Worm (Caenorhabditis elegans) whole organism, late embryonic: Measurements from ENCODE around the gene dot-1.4.

ENCODE experiments used
- hlh-13 ChIP-seq: fragments of 200-800 bp; sonication (Bioruptor generic); optimal IDR thresholded peaks from 2 replicates; lab custom pipeline; 2018; ENCODE audit warnings: mild to moderate bottlenecking, missing genetic modification characterization, missing compliant biosample characterization
- nhr-11 ChIP-seq: fragments of 150-350 bp; optimal IDR thresholded peaks from 2 replicates; lab custom pipeline; 2014; ENCODE audit warnings: missing biosample characterization, missing genetic modification characterization

- TF ChIP-seq nhr-11 (no peak), hlh-13 (GFP tag; lab: Kevin White, UChicago) (no peak)
Measured at ce11 chrX:11902661-11903060, 28.8 kb downstream of the dot-1.4 start, which contains the start of gene Y62H9A.10.
